Fruit fly (Drosophila melanogaster) whole organism, embryonic: ENCODE measurements around the gene CG12784.

ENCODE experiments used
- CG4360 ChIP-seq: fragments of 200-800 bp; sonication (Bioruptor generic); IDR thresholded peaks from 2 replicates; pipeline ENCODE4 v1.3.6; 2022; ENCODE audit warnings: missing biosample characterization, missing genetic modification characterization
- Hsf ChIP-seq: fragments of 200-800 bp; sonication (Bioruptor generic); optimal IDR thresholded peaks from 3 replicates; lab custom pipeline; 2016; ENCODE audit warnings: missing biosample characterization, missing genetic modification characterization
- Xbp1 ChIP-seq: fragments of 200-800 bp; sonication (Bioruptor generic); optimal IDR thresholded peaks from 3 replicates; lab custom pipeline; 2016; ENCODE audit warnings: missing biosample characterization, mild to moderate bottlenecking, missing genetic modification characterization
- ap ChIP-seq: fragments of 200-800 bp; sonication (Bioruptor generic); IDR thresholded peaks from 2 replicates; pipeline ENCODE4 v1.3.6; 2022; ENCODE audit warnings: missing biosample characterization, missing genetic modification characterization
- bcd ChIP-seq: fragments of 200-800 bp; sonication (Bioruptor generic); optimal IDR thresholded peaks from 2 replicates; lab custom pipeline; 2017; ENCODE audit warnings: missing biosample characterization, mild to moderate bottlenecking, missing genetic modification characterization
- esg ChIP-seq: fragments of 200-800 bp; sonication (Bioruptor generic); conservative IDR thresholded peaks from 2 replicates; pipeline ENCODE4 v1.3.6; 2022; ENCODE audit warnings: missing biosample characterization, missing genetic modification characterization
- fru ChIP-seq: fragments of >200 bp; optimal IDR thresholded peaks from 2 replicates; lab custom pipeline; 2017
- gfzf ChIP-seq: fragments of 200-800 bp; sonication (Bioruptor generic); optimal IDR thresholded peaks from 2 replicates; lab custom pipeline; 2016; ENCODE audit warnings: missing biosample characterization, mild to moderate bottlenecking, missing genetic modification characterization, moderate library complexity
- ssp ChIP-seq: fragments of 200-800 bp; sonication (Bioruptor generic); IDR thresholded peaks from 2 replicates; pipeline ENCODE4 v1.3.6; 2022; ENCODE audit warnings: missing biosample characterization, missing genetic modification characterization

DNA sequence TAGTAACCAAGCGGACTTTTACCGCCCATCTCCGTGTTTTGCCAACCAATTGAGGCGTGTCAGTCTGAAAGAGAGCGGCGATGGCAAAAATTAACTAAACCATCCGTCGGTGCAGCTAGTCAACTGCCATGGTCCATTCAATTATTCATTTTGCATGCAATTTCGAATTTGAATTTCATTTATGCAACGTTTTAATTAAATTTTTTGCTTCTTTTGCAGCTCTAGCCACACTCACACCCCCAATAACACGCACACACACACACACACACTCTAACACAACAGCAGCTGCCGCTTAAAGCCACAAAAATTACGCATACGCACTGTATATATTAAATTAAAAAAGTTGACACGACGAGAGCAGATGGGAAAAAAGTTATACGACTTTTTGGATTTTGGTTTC lies 6.0 kb downstream of the CG12784 start:
- TF ChIP-seq bcd (GFP tag; lab: Kevin White, UChicago): no peak
- TF ChIP-seq esg: no peak
- no peak for TF ChIP-seq ap (GFP tag; lab: Robert Waterston, UW)
- TF ChIP-seq Hsf (GFP tag; lab: Kevin White, UChicago): no peak
- TF ChIP-seq Xbp1 (GFP tag; lab: Kevin White, UChicago): no peak
- TF ChIP-seq CG4360 (GFP tag; lab: Robert Waterston, UW): no peak
- TF ChIP-seq ssp (GFP tag; lab: Robert Waterston, UW): no peak
- no peak for TF ChIP-seq fru
- TF ChIP-seq gfzf (GFP tag; lab: Kevin White, UChicago): no peak
